Fruit fly (Drosophila melanogaster): ENCODE results near the gene geko.
A peak's percentile ranks its signal among the peaks of the same experiment; 100 is the strongest.

geko gene

dm6 chr3L:18193642-18194041 is 54.4 kb downstream of the geko start:
- peak; percentile 68 for TF ChIP-seq OdsH (GFP tag; optimal IDR thresholded peaks at IDR 0.05)
- TF ChIP-seq usp (GFP tag; optimal IDR thresholded peaks at IDR 0.05): no peak
- no peak for TF ChIP-seq psq (GFP tag; optimal IDR thresholded peaks at IDR 0.05)
- TF ChIP-seq GATAd (GFP tag; optimal IDR thresholded peaks at IDR 0.05): no peak
- TF ChIP-seq Dif (GFP tag; optimal IDR thresholded peaks at IDR 0.05; ENCODE audit: partially characterized antibody): no peak
- no peak for TF ChIP-seq sage (GFP tag; optimal IDR thresholded peaks at IDR 0.05)
- no peak for TF ChIP-seq jim (GFP tag; optimal IDR thresholded peaks at IDR 0.05)
- peak; percentile 15 for TF ChIP-seq fru (GFP tag; optimal IDR thresholded peaks at IDR 0.05)
- TF ChIP-seq Hnf4 (GFP tag; optimal IDR thresholded peaks at IDR 0.05): peak; percentile 15
- peak; percentile 19 for TF ChIP-seq br (GFP tag; optimal IDR thresholded peaks at IDR 0.05)
- TF ChIP-seq dmrt93B (GFP tag; optimal IDR thresholded peaks at IDR 0.05): peak; percentile 42
- TF ChIP-seq Vsx2 (GFP tag; optimal IDR thresholded peaks at IDR 0.05; ENCODE audit: partially characterized antibody): no peak
- TF ChIP-seq Sp1 (GFP tag; optimal IDR thresholded peaks at IDR 0.05): peak; percentile 24
- TF ChIP-seq Dfd (GFP tag; optimal IDR thresholded peaks at IDR 0.05): peak; percentile 2
- peak in 1 of 2 experiments; percentile 42 for TF ChIP-seq foxo (GFP tag; optimal IDR thresholded peaks at IDR 0.05)
- TF ChIP-seq h (GFP tag; optimal IDR thresholded peaks at IDR 0.05): peak; percentile 59
- TF ChIP-seq tai (GFP tag; optimal IDR thresholded peaks at IDR 0.05): peak; percentile 62
- TF ChIP-seq ey (GFP tag; optimal IDR thresholded peaks at IDR 0.05): peak; percentile 47
- peak; percentile 28 for TF ChIP-seq HLH106 (tag; optimal IDR thresholded peaks at IDR 0.05)
- TF ChIP-seq Mio (GFP tag; optimal IDR thresholded peaks at IDR 0.05): no peak
- TF ChIP-seq Rel (GFP tag; optimal IDR thresholded peaks at IDR 0.05): no peak
- no peak for TF ChIP-seq Rel (tag; optimal IDR thresholded peaks at IDR 0.05)
- TF ChIP-seq rgr (GFP tag; optimal IDR thresholded peaks at IDR 0.05): peak; percentile 40

dm6 chr3L:18194323-18194996 is 55.3 kb downstream of the geko start:
- TF ChIP-seq CrebA (GFP tag; optimal IDR thresholded peaks at IDR 0.05; ENCODE audit: borderline replicate concordance): no peak
- no peak for TF ChIP-seq sv (GFP tag; optimal IDR thresholded peaks at IDR 0.05)
- no peak for TF ChIP-seq Abd-B (GFP tag; optimal IDR thresholded peaks at IDR 0.05)
- peak; percentile 94 for TF ChIP-seq ey (GFP tag; optimal IDR thresholded peaks at IDR 0.05)
- peak; percentile 45 for TF ChIP-seq Dfd (GFP tag; optimal IDR thresholded peaks at IDR 0.05)
- TF ChIP-seq lola (GFP tag; optimal IDR thresholded peaks at IDR 0.05): no peak
- TF ChIP-seq Myc (optimal IDR thresholded peaks at IDR 0.05): peak; percentile 17
- TF ChIP-seq CG32264 (GFP tag; optimal IDR thresholded peaks at IDR 0.05): peak; percentile 69
- no peak for TF ChIP-seq dl (GFP tag; optimal IDR thresholded peaks at IDR 0.05; ENCODE audit: insufficient read depth in 1 of 2, partially characterized antibody in 2 of 2)
- peak; percentile 80 for TF ChIP-seq CG9705 (GFP tag; optimal IDR thresholded peaks at IDR 0.05)
- TF ChIP-seq Hr83 (GFP tag; optimal IDR thresholded peaks at IDR 0.05; ENCODE audit: poor library complexity, severe bottlenecking): no peak
- peak; percentile 48 for TF ChIP-seq GATAd (GFP tag; optimal IDR thresholded peaks at IDR 0.05)
- peak; percentile 88 for TF ChIP-seq br (GFP tag; optimal IDR thresholded peaks at IDR 0.05)
- peak; percentile 57 for TF ChIP-seq Dif (GFP tag; optimal IDR thresholded peaks at IDR 0.05; ENCODE audit: partially characterized antibody)
- peak; percentile 95 for TF ChIP-seq h (GFP tag; optimal IDR thresholded peaks at IDR 0.05)
- peak; percentile 74 for TF ChIP-seq Hnf4 (GFP tag; optimal IDR thresholded peaks at IDR 0.05)
- peak; percentile 91 for TF ChIP-seq dmrt93B (GFP tag; optimal IDR thresholded peaks at IDR 0.05)
- TF ChIP-seq usp (GFP tag; optimal IDR thresholded peaks at IDR 0.05): no peak
- peak; percentile 90 for TF ChIP-seq Sp1 (GFP tag; optimal IDR thresholded peaks at IDR 0.05)
- TF ChIP-seq rgr (GFP tag; optimal IDR thresholded peaks at IDR 0.05): peak; percentile 94
- peak; percentile 52 for TF ChIP-seq Vsx2 (GFP tag; optimal IDR thresholded peaks at IDR 0.05; ENCODE audit: partially characterized antibody)
- TF ChIP-seq brk (GFP tag; optimal IDR thresholded peaks at IDR 0.05): peak; percentile 56
- peak; percentile 50 for TF ChIP-seq Rel (GFP tag; optimal IDR thresholded peaks at IDR 0.05)
- TF ChIP-seq Rel (tag; optimal IDR thresholded peaks at IDR 0.05): peak; percentile 48
- no peak for TF ChIP-seq Mio (GFP tag; optimal IDR thresholded peaks at IDR 0.05)
- TF ChIP-seq sage (GFP tag; optimal IDR thresholded peaks at IDR 0.05): peak; percentile 82
- peak; percentile 75 for TF ChIP-seq dsf (GFP tag; optimal IDR thresholded peaks at IDR 0.05; ENCODE audit: borderline replicate concordance)
- TF ChIP-seq pan (optimal IDR thresholded peaks at IDR 0.05): peak; percentile 13
- TF ChIP-seq woc (GFP tag; optimal IDR thresholded peaks at IDR 0.05): peak; percentile 82
- peak; percentile 10 for TF ChIP-seq Jra (GFP tag; optimal IDR thresholded peaks at IDR 0.05)
- peak; percentile 93 for TF ChIP-seq HLH106 (tag; optimal IDR thresholded peaks at IDR 0.05)
- peak; percentile 15 for TF ChIP-seq jim (GFP tag; optimal IDR thresholded peaks at IDR 0.05)
- TF ChIP-seq OdsH (GFP tag; optimal IDR thresholded peaks at IDR 0.05): peak; percentile 94
- TF ChIP-seq N (GFP tag; optimal IDR thresholded peaks at IDR 0.05): no peak
- peak; percentile 83 for TF ChIP-seq psq (GFP tag; optimal IDR thresholded peaks at IDR 0.05)
- TF ChIP-seq fru (GFP tag; optimal IDR thresholded peaks at IDR 0.05): peak; percentile 93
- peak in 1 of 2 experiments; percentile 92 for TF ChIP-seq foxo (GFP tag; optimal IDR thresholded peaks at IDR 0.05)
- no peak for TF ChIP-seq Hr78 (GFP tag; optimal IDR thresholded peaks at IDR 0.05)
- TF ChIP-seq tai (GFP tag; optimal IDR thresholded peaks at IDR 0.05): peak; percentile 67
